Worm (Caenorhabditis elegans) whole organism, L4 larva: Measurements from ENCODE around the gene C25D7.9.

Experiments used
- dmd-9 ChIP-seq: fragments of 200-800 bp; sonication (Bioruptor generic); IDR thresholded peaks from 2 replicates; pipeline ENCODE4 v1.3.6; 2022; ENCODE audit warnings: missing genetic modification reagents, missing genetic modification characterization, missing compliant biosample characterization
- mes-2 ChIP-seq: sonication (generic microtip); optimal IDR thresholded peaks from 2 replicates; lab custom pipeline; 2016; ENCODE audit warnings: missing genotype, mild to moderate bottlenecking, missing genetic modification characterization, missing compliant biosample characterization; ENCODE audit not compliant: poor library complexity, severe bottlenecking
- nhr-28 ChIP-seq: fragments of 150-350 bp; optimal IDR thresholded peaks from 2 replicates; lab custom pipeline; 2014; ENCODE audit warnings: missing biosample characterization, missing genetic modification characterization
- pqm-1 ChIP-seq: sonication (generic microtip); optimal IDR thresholded peaks from 2 replicates; lab custom pipeline; 2017; ENCODE audit warnings: missing biosample characterization, missing genetic modification characterization
- unc-39 ChIP-seq: sonication (generic microtip); optimal IDR thresholded peaks from 2 replicates; lab custom pipeline; 2017; ENCODE audit warnings: missing biosample characterization, missing genetic modification characterization

DNA sequence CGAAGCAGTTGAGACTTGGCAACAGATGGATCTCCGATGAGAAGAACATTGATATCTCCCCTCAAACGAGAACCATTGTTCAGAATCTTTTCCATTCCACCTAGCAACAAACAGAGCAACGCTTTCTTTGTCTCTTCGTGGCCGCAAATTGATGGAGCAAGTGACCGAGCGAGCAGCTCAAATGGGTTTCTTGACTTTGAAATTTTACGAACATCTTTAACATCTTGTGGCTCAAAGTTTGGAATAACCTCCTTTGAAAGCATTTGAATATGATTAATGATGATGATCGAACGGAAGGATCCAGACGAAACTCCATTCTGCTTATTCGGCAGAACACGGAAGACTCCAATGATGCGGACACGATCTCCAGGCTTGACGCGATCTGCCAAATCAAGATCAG, 6.5 kb upstream of the C25D7.9 start:
- TF ChIP-seq pqm-1 (no peak), dmd-9 (no peak), nhr-28 (no peak), unc-39 (no peak), mes-2 (no peak)
